Fruit fly (Drosophila melanogaster) whole organism, embryonic: ENCODE measurements around the gene CG15034.

ENCODE experiments used
- Atf6 ChIP-seq: fragments of 200-800 bp; sonication (Bioruptor generic); IDR thresholded peaks from 2 replicates; pipeline ENCODE4 v1.3.6; 2022; ENCODE audit warnings: missing biosample characterization, missing genetic modification characterization
- CG11560 ChIP-seq: fragments of 200-800 bp; sonication (Bioruptor generic); IDR thresholded peaks from 3 replicates; pipeline ENCODE4 v1.3.6; 2022; ENCODE audit warnings: missing biosample characterization, missing genetic modification characterization
- CG12236 ChIP-seq: fragments of 200-800 bp; sonication (Bioruptor generic); optimal IDR thresholded peaks from 2 replicates; lab custom pipeline; 2016; ENCODE audit warnings: missing biosample characterization, missing genetic modification characterization
- CG16813 ChIP-seq: fragments of 200-800 bp; sonication (Bioruptor generic); IDR thresholded peaks from 3 replicates; pipeline ENCODE4 v1.3.6; 2022; ENCODE audit warnings: missing biosample characterization, missing genetic modification characterization; ENCODE audit not compliant: partially characterized antibody
- CG18599 ChIP-seq: fragments of 200-800 bp; sonication (Bioruptor generic); optimal IDR thresholded peaks from 3 replicates; lab custom pipeline; 2017; ENCODE audit warnings: missing biosample characterization, missing genetic modification characterization, mild to moderate bottlenecking, moderate library complexity, missing genetic modification reagents
- CG18764 ChIP-seq: fragments of 200-800 bp; sonication (Bioruptor generic); optimal IDR thresholded peaks from 3 replicates; lab custom pipeline; 2016; ENCODE audit warnings: missing biosample characterization, missing genetic modification characterization
- CG2116 ChIP-seq: fragments of 200-800 bp; sonication (Bioruptor generic); optimal IDR thresholded peaks from 3 replicates; lab custom pipeline; 2018; ENCODE audit warnings: missing biosample characterization, mild to moderate bottlenecking, missing genetic modification characterization
- CG30431 ChIP-seq: fragments of 200-800 bp; sonication (Bioruptor generic); optimal IDR thresholded peaks from 2 replicates; lab custom pipeline; 2017; ENCODE audit warnings: missing biosample characterization, missing genetic modification characterization
- CG3838 ChIP-seq: fragments of 200-800 bp; sonication (Bioruptor generic); optimal IDR thresholded peaks from 3 replicates; lab custom pipeline; 2016; ENCODE audit warnings: missing biosample characterization, missing genetic modification characterization
- CG6683 ChIP-seq: fragments of 200-800 bp; sonication (Bioruptor generic); optimal IDR thresholded peaks from 2 replicates; lab custom pipeline; 2017; ENCODE audit warnings: missing biosample characterization, mild to moderate bottlenecking, missing genetic modification characterization, missing genetic modification reagents
- CG6813 ChIP-seq: fragments of 200-800 bp; sonication (Bioruptor generic); optimal IDR thresholded peaks from 2 replicates; lab custom pipeline; 2017; ENCODE audit warnings: missing biosample characterization, missing genetic modification characterization, mild to moderate bottlenecking, moderate library complexity, missing genetic modification reagents
- CG7372 ChIP-seq: fragments of 200-800 bp; sonication (Bioruptor generic); IDR thresholded peaks from 2 replicates; pipeline ENCODE4 v1.3.6; 2022; ENCODE audit warnings: missing biosample characterization, missing genetic modification characterization
- CG8388 ChIP-seq: fragments of 200-800 bp; sonication (Bioruptor generic); optimal IDR thresholded peaks from 2 replicates; lab custom pipeline; 2019; ENCODE audit warnings: missing biosample characterization, mild to moderate bottlenecking, missing genetic modification characterization, moderate library complexity
- CG9437 ChIP-seq: fragments of 200-800 bp; sonication (Bioruptor generic); optimal IDR thresholded peaks from 2 replicates; lab custom pipeline; 2018; ENCODE audit warnings: missing biosample characterization, mild to moderate bottlenecking, missing genetic modification characterization
- Camta ChIP-seq: fragments of 200-800 bp; sonication (Bioruptor generic); optimal IDR thresholded peaks from 2 replicates; lab custom pipeline; 2016; ENCODE audit warnings: missing biosample characterization, missing genetic modification characterization
- Dfd ChIP-seq, 2 experiments: fragments of >200 bp; optimal IDR thresholded peaks; 2 replicates each; lab custom pipeline; 2017; ENCODE audit warnings: missing biosample characterization in 2 of 2, missing genetic modification characterization in 2 of 2
- Dll ChIP-seq: fragments of 200-800 bp; sonication (Bioruptor generic); IDR thresholded peaks from 4 replicates; pipeline ENCODE4 v1.3.6; 2022; ENCODE audit warnings: missing biosample characterization, missing genetic modification characterization; ENCODE audit not compliant: partially characterized antibody
- Dref ChIP-seq: fragments of 200-800 bp; sonication (Bioruptor generic); IDR thresholded peaks from 2 replicates; pipeline ENCODE4 v1.3.6; 2022; ENCODE audit warnings: missing biosample characterization, missing genetic modification characterization
- E2f2 ChIP-seq: fragments of 200-800 bp; sonication (Bioruptor generic); IDR thresholded peaks from 2 replicates; pipeline ENCODE4 v1.3.6; 2022; ENCODE audit warnings: missing biosample characterization, missing genetic modification characterization
- Med ChIP-seq: fragments of 200-800 bp; sonication (Bioruptor generic); peaks from one replicate; lab custom pipeline; 2016; ENCODE audit warnings: missing biosample characterization, missing genetic modification characterization, mild to moderate bottlenecking, inconsistent platforms, moderate library complexity
- Meics ChIP-seq: fragments of 200-800 bp; sonication (Bioruptor generic); optimal IDR thresholded peaks from 2 replicates; lab custom pipeline; 2017; ENCODE audit warnings: missing biosample characterization, mild to moderate bottlenecking, missing genetic modification characterization
- Myb ChIP-seq: fragments of 200-800 bp; sonication (Bioruptor generic); optimal IDR thresholded peaks from 2 replicates; lab custom pipeline; 2016; ENCODE audit warnings: missing biosample characterization, missing genetic modification characterization
- NfI ChIP-seq: fragments of 200-800 bp; sonication (Bioruptor generic); optimal IDR thresholded peaks from 3 replicates; lab custom pipeline; 2018; ENCODE audit warnings: missing biosample characterization, mild to moderate bottlenecking, missing genetic modification characterization, moderate library complexity
- Poxn ChIP-seq: fragments of 200-800 bp; sonication (Bioruptor generic); IDR thresholded peaks from 2 replicates; pipeline ENCODE4 v1.3.6; 2022; ENCODE audit warnings: missing biosample characterization, missing genetic modification characterization
- Six4 ChIP-seq: fragments of 200-800 bp; sonication (Bioruptor generic); optimal IDR thresholded peaks from 2 replicates; lab custom pipeline; 2016; ENCODE audit warnings: missing biosample characterization, missing genetic modification characterization
- Xbp1 ChIP-seq: fragments of 200-800 bp; sonication (Bioruptor generic); optimal IDR thresholded peaks from 3 replicates; lab custom pipeline; 2016; ENCODE audit warnings: missing biosample characterization, mild to moderate bottlenecking, missing genetic modification characterization
- Xrp1 ChIP-seq: fragments of 200-800 bp; sonication (Bioruptor generic); IDR thresholded peaks from 2 replicates; pipeline ENCODE4 v1.3.6; 2022; ENCODE audit warnings: missing biosample characterization, missing genetic modification characterization
- cad ChIP-seq: fragments of >200 bp; optimal IDR thresholded peaks from 2 replicates; lab custom pipeline; 2017; ENCODE audit warnings: missing biosample characterization, missing genetic modification characterization
- dmrt99B ChIP-seq: fragments of 200-800 bp; sonication (Bioruptor generic); optimal IDR thresholded peaks from 2 replicates; lab custom pipeline; 2018; ENCODE audit warnings: missing biosample characterization, mild to moderate bottlenecking, missing genetic modification characterization, moderate library complexity
- fd102C ChIP-seq: fragments of 200-800 bp; sonication (Bioruptor generic); optimal IDR thresholded peaks from 2 replicates; lab custom pipeline; 2018; ENCODE audit warnings: missing biosample characterization, mild to moderate bottlenecking, missing genetic modification characterization, moderate library complexity
- fd3F ChIP-seq: fragments of 200-800 bp; sonication (Bioruptor generic); optimal IDR thresholded peaks from 2 replicates; lab custom pipeline; 2018; ENCODE audit warnings: missing biosample characterization, mild to moderate bottlenecking, missing genetic modification characterization, moderate library complexity
- gcm ChIP-seq: fragments of 200-800 bp; sonication (Bioruptor generic); optimal IDR thresholded peaks from 2 replicates; lab custom pipeline; 2019; ENCODE audit warnings: missing biosample characterization, mild to moderate bottlenecking, missing genetic modification characterization, moderate library complexity
- mirr ChIP-seq: fragments of 200-800 bp; sonication (Bioruptor generic); optimal IDR thresholded peaks from 3 replicates; lab custom pipeline; 2018; ENCODE audit warnings: missing biosample characterization, mild to moderate bottlenecking, missing genetic modification characterization
- mld ChIP-seq: fragments of 200-800 bp; sonication (Bioruptor generic); IDR thresholded peaks from 3 replicates; pipeline ENCODE4 v1.3.6; 2022; ENCODE audit warnings: missing biosample characterization, missing genetic modification characterization; ENCODE audit not compliant: partially characterized antibody
- odd ChIP-seq: fragments of 200-800 bp; sonication (Bioruptor generic); optimal IDR thresholded peaks from 2 replicates; lab custom pipeline; 2017; ENCODE audit warnings: missing biosample characterization, mild to moderate bottlenecking, missing genetic modification characterization
- otp ChIP-seq: fragments of 200-800 bp; sonication (Bioruptor generic); IDR thresholded peaks from 3 replicates; pipeline ENCODE4, ENCODE4 v1.3.6; 2022; ENCODE audit warnings: missing biosample characterization, missing genetic modification characterization
- pfk ChIP-seq: fragments of 200-800 bp; sonication (Bioruptor generic); optimal IDR thresholded peaks from 2 replicates; lab custom pipeline; 2018; ENCODE audit warnings: missing biosample characterization, mild to moderate bottlenecking, missing genetic modification characterization, moderate library complexity
- pzg ChIP-seq: fragments of 200-800 bp; sonication (Bioruptor generic); optimal IDR thresholded peaks from 3 replicates; lab custom pipeline; 2018; ENCODE audit warnings: missing biosample characterization, mild to moderate bottlenecking, missing genetic modification characterization, moderate library complexity
- so ChIP-seq: fragments of 200-800 bp; sonication (Bioruptor generic); IDR thresholded peaks from 3 replicates; pipeline ENCODE4 v1.3.6; 2022; ENCODE audit warnings: missing biosample characterization, missing genetic modification characterization
- sob ChIP-seq: fragments of 200-800 bp; sonication (Bioruptor generic); IDR thresholded peaks from 2 replicates; pipeline ENCODE4 v1.3.6; 2022; ENCODE audit warnings: missing biosample characterization, missing genetic modification characterization
- sqz ChIP-seq: fragments of 200-800 bp; sonication (Bioruptor generic); optimal IDR thresholded peaks from 3 replicates; lab custom pipeline; 2018; ENCODE audit warnings: missing biosample characterization, mild to moderate bottlenecking, missing genetic modification characterization
- tin ChIP-seq: fragments of 200-800 bp; sonication (Bioruptor generic); optimal IDR thresholded peaks from 3 replicates; lab custom pipeline; 2016; ENCODE audit warnings: missing biosample characterization, missing genetic modification characterization
- toy ChIP-seq: fragments of 200-800 bp; sonication (Bioruptor generic); IDR thresholded peaks from 2 replicates; pipeline ENCODE4 v1.3.6; 2022; ENCODE audit warnings: missing biosample characterization, missing genetic modification characterization
- trh ChIP-seq: fragments of 200-800 bp; sonication (Bioruptor generic); optimal IDR thresholded peaks from 2 replicates; lab custom pipeline; 2016; ENCODE audit warnings: missing biosample characterization, missing genetic modification characterization
- wek ChIP-seq: fragments of 200-800 bp; sonication (Bioruptor generic); optimal IDR thresholded peaks from 3 replicates; lab custom pipeline; 2018; ENCODE audit warnings: missing biosample characterization, mild to moderate bottlenecking, missing genetic modification characterization, moderate library complexity

Gene CG15034

dm6 chrX:7307478-7308200 is 39.7 kb downstream of the CG15034 start, which contains the start of gene brk (continued):
- TF ChIP-seq CG18599 (GFP tag; lab: Kevin White, UChicago), result no peak
- TF ChIP-seq trh (GFP tag; lab: Kevin White, UChicago), result no peak
- TF ChIP-seq CG3838 (GFP tag; lab: Kevin White, UChicago), result no peak
- TF ChIP-seq pzg (GFP tag; lab: Kevin White, UChicago), result no peak
- TF ChIP-seq Dref, result no peak
- no peak for TF ChIP-seq fd3F (GFP tag; lab: Kevin White, UChicago)
- no peak for TF ChIP-seq sqz (GFP tag; lab: Kevin White, UChicago)
- TF ChIP-seq Xrp1, result no peak
- TF ChIP-seq CG12236 (GFP tag; lab: Kevin White, UChicago), result no peak
- TF ChIP-seq cad (GFP tag; lab: Kevin White, UChicago), result no peak
- no peak for TF ChIP-seq CG30431 (GFP tag; lab: Kevin White, UChicago)
- TF ChIP-seq CG6683 (GFP tag; lab: Kevin White, UChicago), result no peak
- TF ChIP-seq CG18764 (GFP tag; lab: Kevin White, UChicago), result no peak
- peak; percentile 99 for TF ChIP-seq Med (GFP tag; lab: Kevin White, UChicago)
- TF ChIP-seq CG7372 (GFP tag; lab: Robert Waterston, UW), result no peak
- TF ChIP-seq Camta, result no peak
- TF ChIP-seq CG11560 (tag; lab: Robert Waterston, UW), result no peak
- TF ChIP-seq dmrt99B (tag; lab: Kevin White, UChicago), result no peak
- no peak for TF ChIP-seq Xbp1 (GFP tag; lab: Kevin White, UChicago)
- TF ChIP-seq fd102C (GFP tag; lab: Kevin White, UChicago), result no peak
- no peak for TF ChIP-seq Dll (GFP tag; lab: Robert Waterston, UW)
- TF ChIP-seq gcm (GFP tag; lab: Kevin White, UChicago), result no peak
- no peak for TF ChIP-seq CG8388 (GFP tag; lab: Kevin White, UChicago)
- TF ChIP-seq CG16813 (GFP tag; lab: Robert Waterston, UW), result no peak
- no peak for TF ChIP-seq Six4
- no peak for TF ChIP-seq sob (GFP tag; lab: Robert Waterston, UW)
- TF ChIP-seq pfk (GFP tag; lab: Kevin White, UChicago), result no peak
- TF ChIP-seq Myb (GFP tag; lab: Kevin White, UChicago), result no peak
- TF ChIP-seq otp (GFP tag; lab: Robert Waterston, UW), result no peak
- TF ChIP-seq mirr (GFP tag; lab: Kevin White, UChicago), result peak; percentile 61
- no peak for TF ChIP-seq odd (GFP tag; lab: Kevin White, UChicago)
- no peak for TF ChIP-seq CG6813
- TF ChIP-seq Poxn, result no peak
- no peak for TF ChIP-seq CG2116 (GFP tag; lab: Kevin White, UChicago)
- no peak for TF ChIP-seq wek (GFP tag; lab: Kevin White, UChicago)
- TF ChIP-seq tin (GFP tag; lab: Kevin White, UChicago), result no peak
- TF ChIP-seq mld (GFP tag; lab: Robert Waterston, UW), result no peak
- no peak for TF ChIP-seq NfI
- TF ChIP-seq Atf6 (GFP tag; lab: Robert Waterston, UW), result no peak
- TF ChIP-seq E2f2 (GFP tag; lab: Robert Waterston, UW), result no peak
- TF ChIP-seq Dfd (GFP tag; optimal IDR thresholded peaks at IDR 0.05; lab: Kevin White, UChicago), result no peak
- no peak for TF ChIP-seq so (GFP tag; lab: Robert Waterston, UW)
- TF ChIP-seq toy, result no peak
- TF ChIP-seq Meics (GFP tag; lab: Kevin White, UChicago), result no peak
- no peak for TF ChIP-seq CG9437
